Worm (Caenorhabditis elegans) whole organism, early embryonic: Measurements from ENCODE around the gene F29A7.4.

Source experiments
- B0310.2 ChIP-seq: sonication (generic microtip); optimal IDR thresholded peaks from 2 replicates; lab custom pipeline; 2016; ENCODE audit warnings: mild to moderate bottlenecking, missing genetic modification characterization, missing compliant biosample characterization
- F13C5.2 ChIP-seq: sonication (generic microtip); optimal IDR thresholded peaks from 2 replicates; lab custom pipeline; 2017; ENCODE audit warnings: mild to moderate bottlenecking, missing genetic modification characterization, inconsistent platforms, missing compliant biosample characterization
- aly-1 ChIP-seq: sonication (generic microtip); optimal IDR thresholded peaks from 2 replicates; lab custom pipeline; 2016; ENCODE audit warnings: missing genetic modification characterization, missing compliant biosample characterization
- ama-1 ChIP-seq: fragments of 150-350 bp; optimal IDR thresholded peaks from 2 replicates; lab custom pipeline; 2014
- ceh-13 ChIP-seq: fragments of 200-800 bp; sonication (Bioruptor generic); optimal IDR thresholded peaks from 2 replicates; lab custom pipeline; 2018; ENCODE audit warnings: mild to moderate bottlenecking, missing genetic modification characterization, missing compliant biosample characterization
- ceh-36 ChIP-seq: sonication (generic microtip); optimal IDR thresholded peaks from 2 replicates; lab custom pipeline; 2016; ENCODE audit warnings: missing genetic modification characterization, inconsistent platforms, missing compliant biosample characterization
- ets-7 ChIP-seq: sonication (generic microtip); optimal IDR thresholded peaks from 2 replicates; lab custom pipeline; 2016; ENCODE audit warnings: missing genotype, missing genetic modification characterization, missing compliant biosample characterization
- flt-1 ChIP-seq: fragments of 200-800 bp; sonication (Bioruptor generic); IDR thresholded peaks from 2 replicates; pipeline ENCODE4 v1.3.6; 2022; ENCODE audit warnings: missing genetic modification characterization, missing compliant biosample characterization
- hmbx-1 ChIP-seq: sonication (generic microtip); optimal IDR thresholded peaks from 2 replicates; lab custom pipeline; 2016; ENCODE audit warnings: mild to moderate bottlenecking, missing genetic modification characterization, missing compliant biosample characterization
- hmg-4 ChIP-seq: fragments of 200-800 bp; sonication (Bioruptor generic); optimal IDR thresholded peaks from 2 replicates; lab custom pipeline; 2018; ENCODE audit warnings: mild to moderate bottlenecking, missing genetic modification characterization, missing compliant biosample characterization
- hnd-1 ChIP-seq: sonication (generic microtip); optimal IDR thresholded peaks from 2 replicates; lab custom pipeline; 2016; ENCODE audit warnings: missing genetic modification characterization, missing compliant biosample characterization
- pes-1 ChIP-seq: fragments of 200-800 bp; sonication (Bioruptor generic); IDR thresholded peaks from 2 replicates; pipeline ENCODE4 v1.3.6; 2022; ENCODE audit warnings: missing genetic modification reagents, missing genetic modification characterization, missing compliant biosample characterization
- scrt-1 ChIP-seq: fragments of 200-800 bp; sonication (Bioruptor generic); IDR thresholded peaks from 2 replicates; pipeline ENCODE4 v1.3.6; 2022; ENCODE audit warnings: missing genetic modification characterization, missing compliant biosample characterization
- sea-1 ChIP-seq: fragments of 200-800 bp; sonication (Bioruptor generic); conservative IDR thresholded peaks from 2 replicates; pipeline ENCODE4 v1.3.6; 2022; ENCODE audit warnings: missing genetic modification characterization, missing compliant biosample characterization
- tbx-11 ChIP-seq: fragments of 200-800 bp; sonication (Bioruptor generic); IDR thresholded peaks from 2 replicates; pipeline ENCODE4 v1.3.6; 2022; ENCODE audit warnings: missing genetic modification characterization, missing compliant biosample characterization
- tbx-37 ChIP-seq: fragments of 200-800 bp; sonication (Bioruptor generic); conservative IDR thresholded peaks from 2 replicates; pipeline ENCODE4 v1.3.6; 2022; ENCODE audit warnings: missing genetic modification reagents, missing genetic modification characterization, missing compliant biosample characterization
- tra-4 ChIP-seq: sonication (generic microtip); optimal IDR thresholded peaks from 2 replicates; lab custom pipeline; 2017; ENCODE audit warnings: missing genetic modification characterization, missing compliant biosample characterization

Gene F29A7.4

ce11 chrII:2785787-2786186, 36.0 kb downstream of the F29A7.4 start:
- TF ChIP-seq pes-1 (GFP tag; lab: Robert Waterston, UW), result no peak
- no peak for TF ChIP-seq ama-1 (lab: Kevin White, UChicago)
- no peak for TF ChIP-seq hmbx-1 (tag; lab: Kevin White, UChicago)
- TF ChIP-seq F13C5.2, result no peak
- TF ChIP-seq scrt-1 (GFP tag; lab: Robert Waterston, UW), result no peak
- TF ChIP-seq tbx-11, result no peak
- TF ChIP-seq tra-4 (tag; lab: Kevin White, UChicago), result no peak
- TF ChIP-seq tbx-37, result no peak
- no peak for TF ChIP-seq aly-1 (tag; lab: Kevin White, UChicago)
- no peak for TF ChIP-seq sea-1 (GFP tag; lab: Robert Waterston, UW)

DNA sequence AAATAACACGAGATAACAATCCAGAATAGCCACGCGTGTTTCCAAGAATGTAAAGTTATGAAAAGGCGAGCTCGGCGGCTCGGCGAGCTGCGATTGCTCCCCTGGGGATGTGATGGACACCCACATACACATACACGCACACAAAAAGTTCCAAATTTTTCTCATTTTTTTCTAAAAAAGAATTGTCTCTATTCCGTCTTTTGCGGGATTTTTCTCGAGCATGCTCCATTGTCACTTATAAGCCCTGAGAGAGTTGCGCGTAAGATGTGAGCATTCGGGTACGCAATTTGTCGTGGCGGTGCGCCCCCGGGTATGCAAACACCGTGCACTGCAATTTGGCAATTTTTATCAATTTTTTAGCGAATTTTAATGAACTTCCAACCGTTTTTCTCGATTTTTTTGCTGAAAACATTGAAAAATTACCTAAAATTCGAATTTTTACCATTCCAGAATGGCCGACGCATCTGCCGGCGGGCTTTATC, 37.3 kb downstream of the F29A7.4 start, which contains the start of the genes F08D12.12 and srpa-72:
Gene F08D12.12 (minus strand): TSS at position 51 of the 482 bp plus-strand sequence.
Gene srpa-72 (plus strand): TSS at position 451 of the 482 bp plus-strand sequence.
- no peak for TF ChIP-seq tra-4 (tag; lab: Kevin White, UChicago)
- peak; percentile 46 for TF ChIP-seq F13C5.2
- no peak for TF ChIP-seq aly-1 (tag; lab: Kevin White, UChicago)
- TF ChIP-seq sea-1 (GFP tag; lab: Robert Waterston, UW), result no peak

- no peak for TF ChIP-seq pes-1 (GFP tag; lab: Robert Waterston, UW)
- no peak for TF ChIP-seq F13C5.2
- TF ChIP-seq tra-4 (tag; lab: Kevin White, UChicago), result no peak
- no peak for TF ChIP-seq tbx-37
- TF ChIP-seq ceh-36 (tag; lab: Kevin White, UChicago), result no peak
- no peak for TF ChIP-seq hmbx-1 (tag; lab: Kevin White, UChicago)
- no peak for TF ChIP-seq hnd-1
- TF ChIP-seq ama-1 (lab: Kevin White, UChicago), result no peak
- no peak for TF ChIP-seq sea-1 (GFP tag; lab: Robert Waterston, UW)
- TF ChIP-seq B0310.2, result no peak
- no peak for TF ChIP-seq ceh-13 (GFP tag; lab: Kevin White, UChicago)
- no peak for TF ChIP-seq scrt-1 (GFP tag; lab: Robert Waterston, UW)
- TF ChIP-seq flt-1, result no peak
- TF ChIP-seq hmg-4 (GFP tag; lab: Kevin White, UChicago), result no peak
- no peak for TF ChIP-seq ets-7 (tag; lab: Kevin White, UChicago)
- no peak for TF ChIP-seq aly-1 (tag; lab: Kevin White, UChicago)
- TF ChIP-seq tbx-11, result no peak
Measured at ce11 chrII:2787849-2788248, 38.1 kb downstream of the F29A7.4 start.

ce11 chrII:2791693-2792092, 41.9 kb downstream of the F29A7.4 start:
- TF ChIP-seq B0310.2 (no peak), hmbx-1 (tag; lab: Kevin White, UChicago) (no peak), ceh-13 (GFP tag; lab: Kevin White, UChicago) (no peak), ama-1 (lab: Kevin White, UChicago) (no peak), hnd-1 (no peak)

- TF ChIP-seq hnd-1, result no peak
- no peak for TF ChIP-seq aly-1 (tag; lab: Kevin White, UChicago)
- no peak for TF ChIP-seq ama-1 (lab: Kevin White, UChicago)
- TF ChIP-seq hmbx-1 (tag; lab: Kevin White, UChicago), result no peak
- no peak for TF ChIP-seq pes-1 (GFP tag; lab: Robert Waterston, UW)
- TF ChIP-seq F13C5.2, result no peak
- no peak for TF ChIP-seq hmg-4 (GFP tag; lab: Kevin White, UChicago)
- TF ChIP-seq tbx-37, result no peak
- TF ChIP-seq tbx-11, result no peak
- TF ChIP-seq tra-4 (tag; lab: Kevin White, UChicago), result no peak
- no peak for TF ChIP-seq sea-1 (GFP tag; lab: Robert Waterston, UW)
Measured at ce11 chrII:2795413-2795812, 45.6 kb downstream of the F29A7.4 start.

ce11 chrII:2796431-2796830, 46.6 kb downstream of the F29A7.4 start:
- TF ChIP-seq tra-4 (tag; lab: Kevin White, UChicago) (no peak), ama-1 (lab: Kevin White, UChicago) (no peak), hnd-1 (no peak)

DNA sequence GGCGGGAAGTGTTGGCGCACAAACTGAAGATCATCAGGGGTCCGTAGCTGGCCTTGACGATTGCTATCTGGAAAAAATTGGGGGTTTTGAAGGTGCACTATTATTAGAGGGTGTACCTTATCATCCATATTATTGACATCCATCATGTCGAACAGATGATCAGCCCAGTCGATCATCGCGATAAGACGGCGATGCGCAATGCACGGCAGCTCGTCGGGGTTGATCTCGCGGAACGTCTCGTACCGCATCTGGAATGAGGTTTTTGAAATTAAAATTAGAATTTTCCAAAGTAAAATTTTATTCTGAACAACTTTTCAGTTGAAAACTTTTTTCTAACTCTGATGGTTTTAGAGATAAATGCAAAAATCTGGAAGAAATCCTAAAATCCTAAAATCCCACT, 48.2 kb downstream of the F29A7.4 start:
- TF ChIP-seq ceh-36 (tag; lab: Kevin White, UChicago), result no peak
- no peak for TF ChIP-seq hmg-4 (GFP tag; lab: Kevin White, UChicago)
- TF ChIP-seq ceh-13 (GFP tag; lab: Kevin White, UChicago), result no peak
- no peak for TF ChIP-seq sea-1 (GFP tag; lab: Robert Waterston, UW)
- no peak for TF ChIP-seq tbx-37
- TF ChIP-seq flt-1, result no peak
- TF ChIP-seq tbx-11, result no peak

ce11 chrII:2800550-2801233, 50.9 kb downstream of the F29A7.4 start, which contains the start of gene nhr-119:
TSS of gene nhr-119 (minus strand) at chrII:2800600.
- TF ChIP-seq ceh-13 (GFP tag; lab: Kevin White, UChicago) (no peak), tra-4 (tag; lab: Kevin White, UChicago) (no peak), tbx-11 (no peak)
